Worm (Caenorhabditis elegans) whole organism, L4 larva: ENCODE measurements around the gene F29A7.4.

Source experiments
- F44E2.7 ChIP-seq: fragments of 200-800 bp; sonication (Bioruptor generic); IDR thresholded peaks from 2 replicates; pipeline ENCODE4 v2.1.2; 2022; ENCODE audit warnings: missing genetic modification characterization, missing compliant biosample characterization
- R02D3.7 ChIP-seq: fragments of 150-350 bp; sonication (generic microtip); optimal IDR thresholded peaks from 3 replicates; lab custom pipeline; 2014; ENCODE audit warnings: missing biosample characterization, missing genetic modification characterization
- T26A8.4 ChIP-seq: fragments of 200-800 bp; sonication (Bioruptor generic); IDR thresholded peaks from 2 replicates; pipeline ENCODE4 v1.3.6; 2022; ENCODE audit warnings: missing genetic modification characterization, missing compliant biosample characterization
- Y105C5A.15 ChIP-seq: fragments of 200-800 bp; sonication (Bioruptor generic); IDR thresholded peaks from 2 replicates; pipeline ENCODE4 v1.3.6; 2022; ENCODE audit warnings: missing genetic modification characterization, missing compliant biosample characterization
- Y48G9A.11 ChIP-seq: fragments of 200-800 bp; sonication (Bioruptor generic); IDR thresholded peaks from 2 replicates; pipeline ENCODE4 v1.3.6; 2022; ENCODE audit warnings: missing genetic modification reagents, missing genetic modification characterization, missing compliant biosample characterization
- Y75B8A.6 ChIP-seq: fragments of 200-800 bp; sonication (Bioruptor generic); IDR thresholded peaks from 2 replicates; pipeline ENCODE4 v1.3.6; 2022; ENCODE audit warnings: missing genetic modification reagents, missing genetic modification characterization, missing compliant biosample characterization
- aha-1 ChIP-seq: fragments of 150-350 bp; peaks from one replicate; lab custom pipeline; 2014; ENCODE audit warnings: missing biosample characterization, missing genetic modification characterization
- ama-1 ChIP-seq: fragments of 150-350 bp; optimal IDR thresholded peaks from 2 replicates; lab custom pipeline; 2014; ENCODE audit warnings: inconsistent platforms, mixed read lengths
- ces-1 ChIP-seq: fragments of 150-350 bp; sonication (generic microtip); optimal IDR thresholded peaks from 4 replicates; lab custom pipeline; 2014; ENCODE audit warnings: missing biosample characterization, missing genetic modification reagents, missing genetic modification characterization
- cey-2 ChIP-seq: sonication (generic microtip); optimal IDR thresholded peaks from 3 replicates; lab custom pipeline; 2017; ENCODE audit warnings: missing genetic modification characterization, mild to moderate bottlenecking, missing compliant biosample characterization, antibody characterized with exemption, borderline replicate concordance; ENCODE audit not compliant: insufficient read depth
- ctbp-1 ChIP-seq: fragments of 200-800 bp; sonication (Bioruptor generic); IDR thresholded peaks from 2 replicates; pipeline ENCODE4 v1.3.6; 2022; ENCODE audit warnings: missing genetic modification reagents, missing genetic modification characterization, missing compliant biosample characterization
- daf-16 ChIP-seq, 3 experiments: sonication (generic microtip); optimal IDR thresholded peaks; 2 replicates each; lab custom pipeline; 2016 to 2017; ENCODE audit warnings: missing genetic modification characterization in 3 of 3, missing genetic modification reagents in 3 of 3, mild to moderate bottlenecking in 2 of 3, missing compliant biosample characterization in 2 of 3, missing biosample characterization in 1 of 3, moderate library complexity in 1 of 3
- dmd-6 ChIP-seq: fragments of 200-800 bp; sonication (Bioruptor generic); IDR thresholded peaks from 2 replicates; pipeline ENCODE4 v1.3.6; 2022; ENCODE audit warnings: missing genetic modification reagents, missing genetic modification characterization, missing compliant biosample characterization
- hlh-30 ChIP-seq: sonication (generic microtip); optimal IDR thresholded peaks from 2 replicates; lab custom pipeline; 2017; ENCODE audit warnings: antibody characterized with exemption, mild to moderate bottlenecking, missing genetic modification characterization, missing compliant biosample characterization; ENCODE audit not compliant: insufficient read depth
- jun-1 ChIP-seq: fragments of 150-350 bp; optimal IDR thresholded peaks from 2 replicates; lab custom pipeline; 2014; ENCODE audit warnings: missing biosample characterization, missing genetic modification reagents, missing genetic modification characterization
- nhr-10 ChIP-seq: fragments of 150-350 bp; optimal IDR thresholded peaks from 2 replicates; lab custom pipeline; 2014; ENCODE audit warnings: missing biosample characterization, missing genetic modification characterization
- nhr-237 ChIP-seq: sonication (generic microtip); optimal IDR thresholded peaks from 2 replicates; lab custom pipeline; 2017; ENCODE audit warnings: missing biosample characterization, missing genetic modification characterization
- nhr-41 ChIP-seq: fragments of 200-800 bp; sonication (Bioruptor generic); IDR thresholded peaks from 2 replicates; pipeline ENCODE4 v1.3.6; 2022; ENCODE audit warnings: missing genetic modification reagents, missing genetic modification characterization, missing compliant biosample characterization
- nhr-6 ChIP-seq: fragments of 150-350 bp; optimal IDR thresholded peaks from 2 replicates; lab custom pipeline; 2014; ENCODE audit warnings: missing biosample characterization, missing genetic modification characterization
- nhr-76 ChIP-seq: fragments of 150-350 bp; optimal IDR thresholded peaks from 2 replicates; lab custom pipeline; 2014; ENCODE audit warnings: missing biosample characterization, missing genetic modification characterization
- pqm-1 ChIP-seq: sonication (generic microtip); optimal IDR thresholded peaks from 2 replicates; lab custom pipeline; 2017; ENCODE audit warnings: missing biosample characterization, missing genetic modification characterization
- saeg-2 ChIP-seq: fragments of 200-800 bp; sonication (Bioruptor generic); IDR thresholded peaks from 2 replicates; pipeline ENCODE4 v1.3.6; 2022; ENCODE audit warnings: missing genetic modification reagents, missing genetic modification characterization, missing compliant biosample characterization
- snpc-4 ChIP-seq: fragments of 150-350 bp; optimal IDR thresholded peaks from 2 replicates; lab custom pipeline; 2014; ENCODE audit warnings: missing biosample characterization, missing genetic modification characterization
- spr-3 ChIP-seq: fragments of 200-800 bp; sonication (Bioruptor generic); optimal IDR thresholded peaks from 2 replicates; lab custom pipeline; 2018; ENCODE audit warnings: mild to moderate bottlenecking, missing genetic modification characterization, missing compliant biosample characterization
- tag-97 ChIP-seq: fragments of 200-800 bp; sonication (Bioruptor generic); IDR thresholded peaks from 2 replicates; pipeline ENCODE4 v1.3.6; 2022; ENCODE audit warnings: missing genetic modification characterization, missing compliant biosample characterization
- tra-1 ChIP-seq: fragments of 200-800 bp; sonication (Bioruptor generic); IDR thresholded peaks from 2 replicates; pipeline ENCODE4 v1.3.6; 2022; ENCODE audit warnings: missing genetic modification reagents, missing genetic modification characterization, missing compliant biosample characterization
- unc-130 ChIP-seq: sonication (generic microtip); optimal IDR thresholded peaks from 2 replicates; lab custom pipeline; 2016; ENCODE audit warnings: missing genetic modification reagents, missing genetic modification characterization, missing compliant biosample characterization
- zag-1 ChIP-seq: fragments of 150-350 bp; optimal IDR thresholded peaks from 2 replicates; lab custom pipeline; 2014; ENCODE audit warnings: missing biosample characterization, missing genetic modification characterization
- zfp-2 ChIP-seq: sonication (generic microtip); optimal IDR thresholded peaks from 2 replicates; lab custom pipeline; 2016; ENCODE audit warnings: mild to moderate bottlenecking, missing genetic modification characterization, missing compliant biosample characterization
- ztf-11 ChIP-seq: fragments of 150-350 bp; optimal IDR thresholded peaks from 2 replicates; lab custom pipeline; 2014; ENCODE audit warnings: missing biosample characterization, missing genetic modification characterization

Gene F29A7.4

DNA sequence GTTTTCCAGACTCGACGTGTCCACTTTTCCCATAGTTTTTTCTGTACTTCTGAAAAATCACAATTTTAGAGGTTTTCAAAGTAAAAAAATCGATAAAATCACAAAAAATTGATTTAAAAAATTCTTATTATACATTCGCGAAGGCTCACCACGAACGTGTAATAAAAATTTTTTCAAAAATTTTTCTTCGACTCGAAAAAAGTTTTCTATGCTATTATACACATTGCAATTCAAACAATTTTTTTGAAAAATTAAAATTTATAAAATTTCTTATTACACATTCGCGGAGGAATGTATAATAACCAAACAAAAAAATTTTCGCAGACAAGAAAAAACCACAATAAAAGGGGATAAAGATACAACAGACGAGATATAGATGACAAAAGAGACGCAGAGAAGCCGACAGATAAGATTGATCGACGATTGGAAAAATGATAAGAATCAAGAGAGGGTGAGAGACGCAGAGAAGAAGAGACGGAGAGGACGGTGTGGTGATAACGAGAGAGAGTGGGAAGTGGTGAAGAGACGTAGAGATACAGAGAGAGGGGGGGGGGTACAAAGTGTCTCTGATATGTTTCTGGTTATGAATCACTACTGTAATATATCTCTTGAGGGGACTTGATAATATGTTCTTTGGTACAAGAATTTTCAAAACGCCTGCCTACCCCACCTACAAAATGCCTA lies 50.9 kb downstream of the F29A7.4 start, which contains the start of gene nhr-119 (continued):
- TF ChIP-seq R02D3.7 (tag; lab: Kevin White, UChicago) (no peak), nhr-10 (tag; lab: Kevin White, UChicago) (peak; percentile 8), snpc-4 (no peak), pqm-1 (tag; lab: Kevin White, UChicago) (peak; percentile 56), tra-1 (peak; percentile 83), saeg-2 (GFP tag; lab: Robert Waterston, UW) (no peak), nhr-237 (tag; lab: Kevin White, UChicago) (no peak), ama-1 (lab: Kevin White, UChicago) (no peak), nhr-76 (no peak), Y75B8A.6 (GFP tag; lab: Robert Waterston, UW) (no peak), cey-2 (tag; lab: Kevin White, UChicago) (peak; percentile 51), Y48G9A.11 (GFP tag; lab: Robert Waterston, UW) (no peak), tag-97 (GFP tag; lab: Robert Waterston, UW) (no peak), hlh-30 (peak; percentile 73), zag-1 (tag; lab: Kevin White, UChicago) (no peak), spr-3 (GFP tag; lab: Kevin White, UChicago) (no peak), nhr-6 (peak; percentile 44), ztf-11 (tag; lab: Kevin White, UChicago) (no peak), unc-130 (no peak), ctbp-1 (GFP tag; lab: Robert Waterston, UW) (no peak), nhr-41 (no peak), zfp-2 (tag; lab: Kevin White, UChicago) (no peak), daf-16 (GFP tag; optimal IDR thresholded peaks at IDR 0.05; lab: Kevin White, UChicago) (peak in 1 of 2 experiments; percentile 15), daf-16 (tag; optimal IDR thresholded peaks at IDR 0.05; lab: Kevin White, UChicago) (peak; percentile 37), jun-1 (tag; lab: Kevin White, UChicago) (peak; percentile 22), Y105C5A.15 (no peak), ces-1 (GFP tag; lab: Kevin White, UChicago) (no peak), F44E2.7 (GFP tag; lab: Robert Waterston, UW) (no peak), dmd-6 (GFP tag; lab: Robert Waterston, UW) (peak; percentile 91), T26A8.4 (GFP tag; lab: Robert Waterston, UW) (peak; percentile 74), aha-1 (tag; lab: Kevin White, UChicago) (peak; percentile 64)
